Worm (Caenorhabditis elegans) whole organism, L3 larva: ENCODE results near the gene W03G1.2.

Source experiments
- ama-1 ChIP-seq: fragments of 150-350 bp; optimal IDR thresholded peaks from 2 replicates; lab custom pipeline; 2018
- elt-3 ChIP-seq, 3 experiments: fragments of 150-350 bp in 1 of 3; sonication (generic microtip) in 2 of 3; optimal IDR thresholded peaks; 2 replicates in 2 of 3; 4 replicates in 1 of 3; lab custom pipeline; 2014 to 2017; ENCODE audit warnings: missing biosample characterization in 3 of 3, missing genetic modification characterization in 3 of 3
- mdl-1 ChIP-seq: fragments of 150-350 bp; optimal IDR thresholded peaks from 2 replicates; lab custom pipeline; 2014; ENCODE audit warnings: missing biosample characterization, missing genetic modification characterization
- nhr-11 ChIP-seq: fragments of 150-350 bp; optimal IDR thresholded peaks from 2 replicates; lab custom pipeline; 2014; ENCODE audit warnings: missing biosample characterization, missing genetic modification characterization
- nhr-76 ChIP-seq: fragments of 150-350 bp; sonication (generic microtip); optimal IDR thresholded peaks from 5 replicates; lab custom pipeline; 2014; ENCODE audit warnings: missing biosample characterization, missing genetic modification characterization
- nhr-77 ChIP-seq: fragments of 150-350 bp; optimal IDR thresholded peaks from 2 replicates; lab custom pipeline; 2014; ENCODE audit warnings: missing biosample characterization, missing genetic modification characterization
- pha-4 ChIP-seq: fragments of 150-350 bp; optimal IDR thresholded peaks from 2 replicates; lab custom pipeline; 2014; ENCODE audit warnings: missing biosample characterization, missing genetic modification reagents, missing genetic modification characterization
- skn-1 ChIP-seq: fragments of 150-350 bp; optimal IDR thresholded peaks from 2 replicates; lab custom pipeline; 2014; ENCODE audit warnings: missing biosample characterization, missing genetic modification characterization

DNA sequence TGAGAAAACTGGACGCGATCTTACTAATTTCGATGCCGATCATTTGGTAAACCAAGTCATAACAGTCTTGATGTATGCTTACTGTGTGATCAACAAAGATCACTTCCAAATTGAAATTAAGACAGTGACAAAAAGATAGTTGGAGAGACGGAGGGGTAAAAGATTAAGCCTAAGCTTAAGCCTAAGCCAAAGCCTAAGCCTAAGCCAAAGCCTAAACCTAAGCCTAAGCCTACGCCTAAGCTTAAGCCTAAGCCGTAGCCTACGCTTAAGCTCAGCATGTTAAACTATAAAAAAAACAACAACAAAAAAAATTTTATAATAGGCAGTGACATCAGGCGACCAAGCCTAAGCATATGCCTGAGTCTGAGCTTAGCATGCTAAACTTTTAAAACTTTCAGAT is 27.3 kb upstream of the W03G1.2 start:
- no peak for TF ChIP-seq mdl-1 (tag; lab: Kevin White, UChicago)
- TF ChIP-seq nhr-77, result no peak
- no peak for TF ChIP-seq elt-3 (tag; optimal IDR thresholded peaks at IDR 0.05; lab: Kevin White, UChicago)
- no peak for TF ChIP-seq nhr-11 (tag; lab: Kevin White, UChicago)
- TF ChIP-seq pha-4 (tag; lab: Kevin White, UChicago), result no peak
- no peak for TF ChIP-seq ama-1 (lab: Kevin White, UChicago)
- no peak for TF ChIP-seq skn-1 (tag; lab: Kevin White, UChicago)
- TF ChIP-seq nhr-76, result no peak
